Fruit fly (Drosophila melanogaster) whole organism, embryonic: ENCODE data around the gene CG6567.

Experiments used
- Antp ChIP-seq: fragments of 200-800 bp; sonication (Bioruptor generic); optimal IDR thresholded peaks from 3 replicates; lab custom pipeline; 2016; ENCODE audit warnings: missing biosample characterization, missing genetic modification characterization
- CG1024 ChIP-seq: fragments of 200-800 bp; sonication (Bioruptor generic); IDR thresholded peaks from 2 replicates; pipeline ENCODE4 v1.3.6; 2022; ENCODE audit warnings: missing biosample characterization, missing genetic modification characterization
- CG10565 ChIP-seq: fragments of 200-800 bp; sonication (Bioruptor generic); optimal IDR thresholded peaks from 3 replicates; lab custom pipeline; 2016; ENCODE audit warnings: missing biosample characterization, mild to moderate bottlenecking, missing genetic modification characterization
- CG10979 ChIP-seq: fragments of 200-800 bp; sonication (Bioruptor generic); optimal IDR thresholded peaks from 2 replicates; lab custom pipeline; 2018; ENCODE audit warnings: missing biosample characterization, mild to moderate bottlenecking, missing genetic modification characterization, moderate library complexity
- CG12744 ChIP-seq: fragments of 200-800 bp; sonication (Bioruptor generic); optimal IDR thresholded peaks from 2 replicates; lab custom pipeline; 2016; ENCODE audit warnings: missing biosample characterization, missing genetic modification characterization
- CG13123 ChIP-seq: fragments of 200-800 bp; sonication (Bioruptor generic); optimal IDR thresholded peaks from 2 replicates; lab custom pipeline; 2016; ENCODE audit warnings: missing biosample characterization, missing genetic modification characterization
- CG13287 ChIP-seq: fragments of 200-800 bp; sonication (Bioruptor generic); IDR thresholded peaks from 2 replicates; pipeline ENCODE4 v1.3.6; 2022; ENCODE audit warnings: missing biosample characterization, missing genetic modification characterization; ENCODE audit not compliant: partially characterized antibody
- CG15011 ChIP-seq: fragments of 200-800 bp; sonication (Bioruptor generic); optimal IDR thresholded peaks from 3 replicates; lab custom pipeline; 2018; ENCODE audit warnings: missing biosample characterization, mild to moderate bottlenecking, missing genetic modification characterization
- CG18476 ChIP-seq: fragments of 200-800 bp; sonication (Bioruptor generic); optimal IDR thresholded peaks from 2 replicates; lab custom pipeline; 2016; ENCODE audit warnings: missing biosample characterization, mild to moderate bottlenecking, missing genetic modification characterization
- CG2712 ChIP-seq: fragments of 200-800 bp; optimal IDR thresholded peaks from 3 replicates; lab custom pipeline; 2019; ENCODE audit warnings: missing biosample characterization, mild to moderate bottlenecking, missing genetic modification characterization, moderate library complexity
- CG31224 ChIP-seq: fragments of 200-800 bp; sonication (Bioruptor generic); IDR thresholded peaks from 2 replicates; pipeline ENCODE4 v1.3.6; 2022; ENCODE audit warnings: missing biosample characterization, missing genetic modification characterization
- CG4328 ChIP-seq: fragments of 200-800 bp; sonication (Bioruptor generic); optimal IDR thresholded peaks from 3 replicates; lab custom pipeline; 2017; ENCODE audit warnings: missing biosample characterization, missing genetic modification reagents, missing genetic modification characterization
- CG4424 ChIP-seq: fragments of 200-800 bp; sonication (Bioruptor generic); optimal IDR thresholded peaks from 3 replicates; lab custom pipeline; 2016; ENCODE audit warnings: missing biosample characterization, missing genetic modification characterization
- CG6254 ChIP-seq: fragments of 200-800 bp; sonication (Bioruptor generic); optimal IDR thresholded peaks from 3 replicates; lab custom pipeline; 2017; ENCODE audit warnings: mild to moderate bottlenecking, missing biosample characterization, missing genetic modification reagents, missing genetic modification characterization
- CG7928 ChIP-seq: fragments of 200-800 bp; sonication (Bioruptor generic); optimal IDR thresholded peaks from 2 replicates; lab custom pipeline; 2017; ENCODE audit warnings: missing biosample characterization, mild to moderate bottlenecking, missing genetic modification characterization
- CG8924 ChIP-seq: fragments of 200-800 bp; optimal IDR thresholded peaks from 3 replicates; lab custom pipeline; 2019; ENCODE audit warnings: missing biosample characterization, mild to moderate bottlenecking, missing genetic modification characterization, moderate library complexity
- CG8944 ChIP-seq: fragments of 200-800 bp; sonication (Bioruptor generic); optimal IDR thresholded peaks from 3 replicates; lab custom pipeline; 2016; ENCODE audit warnings: missing biosample characterization, missing genetic modification characterization
- CTCF ChIP-seq: fragments of 200-800 bp; sonication (Bioruptor generic); optimal IDR thresholded peaks from 2 replicates; lab custom pipeline; 2017; ENCODE audit warnings: missing biosample characterization, mild to moderate bottlenecking, missing genetic modification characterization, moderate library complexity
- Camta ChIP-seq: fragments of 200-800 bp; sonication (Bioruptor generic); optimal IDR thresholded peaks from 2 replicates; lab custom pipeline; 2016; ENCODE audit warnings: missing biosample characterization, missing genetic modification characterization
- CkIIα-i1 ChIP-seq: fragments of 200-800 bp; sonication (Bioruptor generic); IDR thresholded peaks from 2 replicates; pipeline ENCODE4 v1.3.6; 2022; ENCODE audit warnings: missing biosample characterization, missing genetic modification characterization
- CoRest ChIP-seq: fragments of 200-800 bp; sonication (Bioruptor generic); optimal IDR thresholded peaks from 3 replicates; lab custom pipeline; 2018; ENCODE audit warnings: missing biosample characterization, mild to moderate bottlenecking, missing genetic modification characterization, moderate library complexity
- Dek ChIP-seq: fragments of 200-800 bp; sonication (Bioruptor generic); optimal IDR thresholded peaks from 3 replicates; lab custom pipeline; 2019; ENCODE audit warnings: missing biosample characterization, mild to moderate bottlenecking, missing genetic modification characterization, moderate library complexity
- Doc3 ChIP-seq: fragments of 200-800 bp; sonication (Bioruptor generic); IDR thresholded peaks from 3 replicates; pipeline ENCODE4 v1.3.6; 2022; ENCODE audit warnings: missing biosample characterization, missing genetic modification characterization; ENCODE audit not compliant: partially characterized antibody
- Fer2 ChIP-seq: fragments of 200-800 bp; sonication (Bioruptor generic); optimal IDR thresholded peaks from 2 replicates; lab custom pipeline; 2018; ENCODE audit warnings: missing biosample characterization, mild to moderate bottlenecking, missing genetic modification characterization, moderate library complexity
- Gsc ChIP-seq: fragments of 200-800 bp; sonication (Bioruptor generic); IDR thresholded peaks from 2 replicates; pipeline ENCODE4 v1.3.6; 2022; ENCODE audit warnings: missing biosample characterization, missing genetic modification characterization
- HLH4C ChIP-seq: fragments of 200-800 bp; sonication (Bioruptor generic); IDR thresholded peaks from 3 replicates; pipeline ENCODE4 v1.3.6; 2022; ENCODE audit warnings: missing biosample characterization, missing genetic modification characterization; ENCODE audit not compliant: partially characterized antibody
- HLHmδ ChIP-seq: fragments of 200-800 bp; sonication (Bioruptor generic); optimal IDR thresholded peaks from 2 replicates; lab custom pipeline; 2018; ENCODE audit warnings: missing biosample characterization, mild to moderate bottlenecking, missing genetic modification characterization, moderate library complexity
- Hmx ChIP-seq: fragments of 200-800 bp; sonication (Bioruptor generic); optimal IDR thresholded peaks from 2 replicates; lab custom pipeline; 2016; ENCODE audit warnings: missing biosample characterization, missing genetic modification characterization
- Lhr ChIP-seq: fragments of 200-800 bp; sonication (Bioruptor generic); optimal IDR thresholded peaks from 3 replicates; lab custom pipeline; 2017; ENCODE audit warnings: mild to moderate bottlenecking, missing biosample characterization, missing genetic modification reagents, missing genetic modification characterization
- Meics ChIP-seq: fragments of 200-800 bp; sonication (Bioruptor generic); optimal IDR thresholded peaks from 2 replicates; lab custom pipeline; 2017; ENCODE audit warnings: missing biosample characterization, mild to moderate bottlenecking, missing genetic modification characterization
- Mes4 ChIP-seq: fragments of 200-800 bp; sonication (Bioruptor generic); optimal IDR thresholded peaks from 2 replicates; lab custom pipeline; 2016; ENCODE audit warnings: missing biosample characterization, missing genetic modification characterization
- Nf-YB ChIP-seq: fragments of 200-800 bp; sonication (Bioruptor generic); optimal IDR thresholded peaks from 3 replicates; lab custom pipeline; 2019; ENCODE audit warnings: missing biosample characterization, mild to moderate bottlenecking, missing genetic modification characterization, moderate library complexity
- Sry-β ChIP-seq: fragments of 200-800 bp; sonication (Bioruptor generic); optimal IDR thresholded peaks from 2 replicates; lab custom pipeline; 2018; ENCODE audit warnings: missing biosample characterization, mild to moderate bottlenecking, missing genetic modification characterization, moderate library complexity
- Tbp ChIP-seq: fragments of >200 bp; optimal IDR thresholded peaks from 2 replicates; lab custom pipeline; 2018; ENCODE audit warnings: missing biosample characterization, missing genetic modification characterization
- Usf ChIP-seq: fragments of 200-800 bp; sonication (Bioruptor generic); optimal IDR thresholded peaks from 2 replicates; lab custom pipeline; 2017; ENCODE audit warnings: missing genotype, missing biosample characterization, missing genetic modification characterization
- chinmo ChIP-seq: fragments of 200-800 bp; sonication (Bioruptor generic); IDR thresholded peaks from 4 replicates; pipeline ENCODE4 v1.3.6; 2022; ENCODE audit warnings: missing biosample characterization, missing genetic modification characterization; ENCODE audit not compliant: partially characterized antibody
- dysf ChIP-seq: fragments of 200-800 bp; sonication (Bioruptor generic); IDR thresholded peaks from 3 replicates; pipeline ENCODE4 v1.3.6; 2022; ENCODE audit warnings: missing biosample characterization, missing genetic modification characterization
- esg ChIP-seq: fragments of 200-800 bp; sonication (Bioruptor generic); conservative IDR thresholded peaks from 2 replicates; pipeline ENCODE4 v1.3.6; 2022; ENCODE audit warnings: missing biosample characterization, missing genetic modification characterization
- gem ChIP-seq: fragments of 200-800 bp; sonication (Bioruptor generic); optimal IDR thresholded peaks from 2 replicates; lab custom pipeline; 2019; ENCODE audit warnings: missing biosample characterization, mild to moderate bottlenecking, missing genetic modification characterization, moderate library complexity
- gsb ChIP-seq: fragments of 200-800 bp; sonication (Bioruptor generic); IDR thresholded peaks from 2 replicates; pipeline ENCODE4 v1.3.6; 2022; ENCODE audit warnings: missing biosample characterization, missing genetic modification characterization
- hth ChIP-seq: fragments of >200 bp; optimal IDR thresholded peaks from 2 replicates; lab custom pipeline; 2017; ENCODE audit warnings: inconsistent platforms
- jigr1 ChIP-seq: fragments of 200-800 bp; sonication (Bioruptor generic); IDR thresholded peaks from 3 replicates; pipeline ENCODE4 v1.3.6; 2022; ENCODE audit warnings: missing biosample characterization, missing genetic modification characterization
- nmo ChIP-seq: fragments of 200-800 bp; sonication (Bioruptor generic); optimal IDR thresholded peaks from 2 replicates; lab custom pipeline; 2018; ENCODE audit warnings: missing biosample characterization, mild to moderate bottlenecking, missing genetic modification characterization, moderate library complexity
- pum ChIP-seq: fragments of 200-800 bp; sonication (Bioruptor generic); optimal IDR thresholded peaks from 2 replicates; lab custom pipeline; 2016; ENCODE audit warnings: missing biosample characterization, missing genetic modification characterization
- repo ChIP-seq: fragments of 200-800 bp; sonication (Bioruptor generic); optimal IDR thresholded peaks from 2 replicates; lab custom pipeline; 2016; ENCODE audit warnings: missing biosample characterization, missing genetic modification characterization
- sim ChIP-seq: fragments of 200-800 bp; sonication (Bioruptor generic); IDR thresholded peaks from 2 replicates; pipeline ENCODE4 v1.3.6; 2022; ENCODE audit warnings: missing biosample characterization, missing genetic modification characterization
- toy ChIP-seq: fragments of 200-800 bp; sonication (Bioruptor generic); IDR thresholded peaks from 2 replicates; pipeline ENCODE4 v1.3.6; 2022; ENCODE audit warnings: missing biosample characterization, missing genetic modification characterization
- zen ChIP-seq: fragments of 200-800 bp; sonication (Bioruptor generic); optimal IDR thresholded peaks from 3 replicates; lab custom pipeline; 2018; ENCODE audit warnings: missing biosample characterization, mild to moderate bottlenecking, missing genetic modification characterization, moderate library complexity

Gene CG6567

DNA sequence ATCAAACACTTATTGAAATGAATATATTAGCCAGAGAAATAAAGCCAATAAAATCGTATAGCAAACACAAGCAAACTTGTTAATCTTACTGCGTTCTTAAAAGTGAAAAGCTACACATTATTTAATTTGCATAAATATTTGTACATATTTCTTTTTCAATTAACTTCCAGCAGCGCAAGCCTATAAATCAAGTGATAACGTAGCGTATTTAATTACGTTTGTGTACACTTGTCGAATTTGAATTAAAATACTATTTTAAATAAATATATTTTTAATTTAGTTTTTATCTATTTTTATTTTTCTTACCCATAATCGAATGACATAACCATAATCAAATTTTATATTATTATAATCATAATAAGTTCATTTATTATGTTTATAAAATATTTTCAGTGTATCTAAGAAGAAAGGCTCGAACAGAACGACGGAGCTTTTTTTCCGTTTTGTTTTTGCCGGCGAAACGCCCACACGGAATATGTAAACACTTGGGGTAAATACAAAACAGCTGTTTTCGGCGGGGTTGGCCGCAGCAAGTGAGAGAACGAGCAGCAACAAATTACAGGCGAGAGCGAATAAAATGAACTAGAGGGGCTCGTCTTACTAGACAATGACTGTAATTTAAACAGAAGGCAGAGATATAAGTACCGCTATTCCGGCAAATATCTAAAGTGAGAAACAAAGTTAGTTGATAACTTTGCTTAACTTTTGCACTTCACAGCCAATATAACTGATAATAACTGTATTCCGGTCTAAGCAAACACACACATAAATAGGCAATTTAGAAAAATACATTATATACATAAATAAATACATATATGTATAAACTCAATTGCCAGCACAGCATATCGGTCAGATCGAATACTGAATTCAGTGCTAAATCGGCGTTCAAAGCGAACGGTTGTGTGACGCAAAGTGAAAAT lies 21.5 kb upstream of the CG6567 start, which contains the start of gene Sodh2 (continued):
- TF ChIP-seq Sry-β (peak; percentile 44), Gsc (GFP tag; lab: Robert Waterston, UW) (0 out of 2 replicates have a peak, but pooled peaks have one; percentile 19), CG8944 (GFP tag; lab: Kevin White, UChicago) (peak; percentile 53), HLHmδ (GFP tag; lab: Kevin White, UChicago) (peak; percentile 89), esg (peak; percentile 46), CG12744 (no peak), CoRest (tag; lab: Kevin White, UChicago) (peak; percentile 70), Nf-YB (peak; percentile 66), Hmx (GFP tag; lab: Kevin White, UChicago) (no peak), Fer2 (tag; lab: Kevin White, UChicago) (peak; percentile 31), chinmo (peak; percentile 73; the same call in 1 of the 4 replicates), HLH4C (no peak), sim (GFP tag; lab: Robert Waterston, UW) (no peak; the same call in 1 of the 2 replicates), Camta (GFP tag; lab: Kevin White, UChicago) (peak; percentile 29), Dek (tag; lab: Kevin White, UChicago) (peak; percentile 79), hth (lab: Kevin White, UChicago) (no peak), gsb (GFP tag; lab: Robert Waterston, UW) (peak; percentile 74), CG10979 (tag; lab: Kevin White, UChicago) (peak; percentile 71), CG13287 (GFP tag; lab: Robert Waterston, UW) (peak; percentile 23; the same call in 1 of the 2 replicates), CG4328 (GFP tag; lab: Kevin White, UChicago) (peak; percentile 63), gem (tag; lab: Kevin White, UChicago) (peak; percentile 85), Meics (GFP tag; lab: Kevin White, UChicago) (peak; percentile 89), Antp (peak; percentile 67), CkIIα-i1 (GFP tag; lab: Robert Waterston, UW) (no peak), jigr1 (no peak), CG31224 (peak; percentile 23; the same call in 1 of the 2 replicates), nmo (GFP tag; lab: Kevin White, UChicago) (peak; percentile 61), pum (peak; percentile 22), CG4424 (GFP tag; lab: Kevin White, UChicago) (peak; percentile 52), Usf (no peak), CTCF (GFP tag; lab: Kevin White, UChicago) (peak; percentile 27), CG6254 (GFP tag; lab: Kevin White, UChicago) (peak; percentile 56), zen (tag; lab: Kevin White, UChicago) (no peak), CG10565 (no peak), CG8924 (peak; percentile 89), Doc3 (GFP tag; lab: Robert Waterston, UW) (no peak), dysf (GFP tag; lab: Robert Waterston, UW) (peak; percentile 79), toy (GFP tag; lab: Robert Waterston, UW) (0 out of 2 replicates have a peak, but pooled peaks have one; percentile 39), CG18476 (GFP tag; lab: Kevin White, UChicago) (peak; percentile 30), CG15011 (GFP tag; lab: Kevin White, UChicago) (peak; percentile 39), Mes4 (GFP tag; lab: Kevin White, UChicago) (peak; percentile 17), CG1024 (0 out of 2 replicates have a peak, but pooled peaks have one; percentile 38), Tbp (GFP tag; lab: Kevin White, UChicago) (no peak), CG7928 (GFP tag; lab: Kevin White, UChicago) (peak; percentile 52), Lhr (GFP tag; lab: Kevin White, UChicago) (no peak), CG2712 (tag; lab: Kevin White, UChicago) (peak; percentile 85), repo (GFP tag; lab: Kevin White, UChicago) (no peak), CG13123 (peak; percentile 23)
